Fruit fly (Drosophila melanogaster) whole organism, wandering third instar larva: Measurements from ENCODE around the gene Irbp.

Experiments
- Abd-B ChIP-seq: fragments of >200 bp; optimal IDR thresholded peaks from 2 replicates; lab custom pipeline; 2017; ENCODE audit warnings: missing biosample characterization, missing genetic modification characterization
- CG32264 ChIP-seq: fragments of 200-800 bp; sonication (Bioruptor generic); optimal IDR thresholded peaks from 2 replicates; lab custom pipeline; 2016; ENCODE audit warnings: missing biosample characterization, missing genetic modification characterization
- CG9705 ChIP-seq: fragments of 200-800 bp; sonication (Bioruptor generic); optimal IDR thresholded peaks from 2 replicates; lab custom pipeline; 2018; ENCODE audit warnings: missing biosample characterization, mild to moderate bottlenecking, missing genetic modification characterization
- CrebA ChIP-seq: fragments of 200-800 bp; sonication (Bioruptor generic); optimal IDR thresholded peaks from 2 replicates; lab custom pipeline; 2016; ENCODE audit warnings: missing biosample characterization, mild to moderate bottlenecking, missing genetic modification characterization, borderline replicate concordance
- Dfd ChIP-seq: fragments of >200 bp; optimal IDR thresholded peaks from 2 replicates; lab custom pipeline; 2017; ENCODE audit warnings: missing biosample characterization, missing genetic modification characterization
- Dif ChIP-seq: fragments of 200-275, 200-300 bp; sonication (Bioruptor generic); optimal IDR thresholded peaks from 2 replicates; lab custom pipeline; 2018; ENCODE audit warnings: missing biosample characterization, missing genetic modification characterization; ENCODE audit not compliant: partially characterized antibody
- GATAd ChIP-seq: sonication (Bioruptor generic); optimal IDR thresholded peaks from 2 replicates; lab custom pipeline; 2016; ENCODE audit warnings: missing biosample characterization, missing genetic modification characterization
- HLH106 ChIP-seq: fragments of 200-800 bp; optimal IDR thresholded peaks from 3 replicates; lab custom pipeline; 2019; ENCODE audit warnings: missing biosample characterization, mild to moderate bottlenecking, missing genetic modification characterization, moderate library complexity
- Hnf4 ChIP-seq: fragments of 200-800 bp; sonication (Bioruptor generic); optimal IDR thresholded peaks from 2 replicates; lab custom pipeline; 2016; ENCODE audit warnings: missing biosample characterization, mild to moderate bottlenecking, missing genetic modification characterization
- Hr78 ChIP-seq: fragments of >200 bp; optimal IDR thresholded peaks from 2 replicates; lab custom pipeline; 2017; ENCODE audit warnings: missing biosample characterization, missing genetic modification characterization
- Hr83 ChIP-seq: fragments of 200-300 bp; sonication (Bioruptor generic); optimal IDR thresholded peaks from 2 replicates; lab custom pipeline; 2016; ENCODE audit warnings: missing biosample characterization, mild to moderate bottlenecking, missing genetic modification characterization, moderate library complexity; ENCODE audit not compliant: poor library complexity, severe bottlenecking
- Jra ChIP-seq: sonication (Bioruptor generic); optimal IDR thresholded peaks from 2 replicates; lab custom pipeline; 2016; ENCODE audit warnings: missing biosample characterization, missing genetic modification characterization
- Mio ChIP-seq: sonication (Bioruptor generic); optimal IDR thresholded peaks from 2 replicates; lab custom pipeline; 2016; ENCODE audit warnings: missing biosample characterization, missing genetic modification characterization
- Myc ChIP-seq: fragments of >200 bp; optimal IDR thresholded peaks from 2 replicates; lab custom pipeline; 2017
- N ChIP-seq: fragments of >200 bp; optimal IDR thresholded peaks from 2 replicates; lab custom pipeline; 2018; ENCODE audit warnings: missing biosample characterization, missing external identifiers, missing genetic modification characterization
- OdsH ChIP-seq: fragments of 200-800 bp; sonication (Bioruptor generic); optimal IDR thresholded peaks from 2 replicates; lab custom pipeline; 2016; ENCODE audit warnings: missing biosample characterization, mild to moderate bottlenecking, missing genetic modification characterization
- Rel ChIP-seq, 2 experiments: fragments of 200-800 bp; sonication (Bioruptor generic) in 1 of 2; optimal IDR thresholded peaks; 2 replicates in 1 of 2; 3 replicates in 1 of 2; lab custom pipeline; 2016 to 2019; ENCODE audit warnings: mild to moderate bottlenecking in 2 of 2, missing biosample characterization in 2 of 2, missing genetic modification characterization in 2 of 2, moderate library complexity in 1 of 2
- Sp1 ChIP-seq: fragments of 200-800 bp; sonication (Bioruptor generic); optimal IDR thresholded peaks from 3 replicates; lab custom pipeline; 2019; ENCODE audit warnings: missing biosample characterization, mild to moderate bottlenecking, missing genetic modification characterization, moderate library complexity
- Vsx2 ChIP-seq: fragments of 200-300, 225-300 bp; sonication (Bioruptor generic); optimal IDR thresholded peaks from 2 replicates; lab custom pipeline; 2018; ENCODE audit warnings: missing biosample characterization, missing genetic modification characterization; ENCODE audit not compliant: partially characterized antibody
- br ChIP-seq: fragments of 200-800 bp; sonication (Bioruptor generic); optimal IDR thresholded peaks from 2 replicates; lab custom pipeline; 2016; ENCODE audit warnings: missing biosample characterization, missing genetic modification characterization
- brk ChIP-seq: fragments of 200-800 bp; sonication (Bioruptor generic); optimal IDR thresholded peaks from 2 replicates; lab custom pipeline; 2016; ENCODE audit warnings: missing biosample characterization, mild to moderate bottlenecking, missing genetic modification characterization
- dl ChIP-seq, 2 experiments: fragments of 175-275, 200-275 bp in 1 of 2; fragments of 200-275 bp in 1 of 2; sonication (Bioruptor generic); optimal IDR thresholded peaks; lab custom pipeline; 2018; ENCODE audit warnings: mild to moderate bottlenecking in 2 of 2, missing biosample characterization in 2 of 2, missing genetic modification characterization in 2 of 2, moderate library complexity in 2 of 2; ENCODE audit not compliant: partially characterized antibody in 2 of 2, insufficient read depth in 1 of 2
- dmrt93B ChIP-seq: fragments of 200-800 bp; sonication (Bioruptor generic); optimal IDR thresholded peaks from 2 replicates; lab custom pipeline; 2018; ENCODE audit warnings: missing biosample characterization, mild to moderate bottlenecking, missing genetic modification characterization
- dsf ChIP-seq: sonication (Bioruptor generic); optimal IDR thresholded peaks from 2 replicates; lab custom pipeline; 2016; ENCODE audit warnings: missing biosample characterization, missing genetic modification characterization, borderline replicate concordance
- ey ChIP-seq: fragments of 200-800 bp; sonication (Bioruptor generic); optimal IDR thresholded peaks from 2 replicates; lab custom pipeline; 2016; ENCODE audit warnings: missing biosample characterization, missing genetic modification characterization
- foxo ChIP-seq, 2 experiments: fragments of 200-800 bp; sonication (Bioruptor generic); optimal IDR thresholded peaks; 2 replicates in 1 of 2; 3 replicates in 1 of 2; lab custom pipeline; 2016 to 2017; ENCODE audit warnings: missing biosample characterization in 2 of 2, missing genetic modification characterization in 2 of 2
- fru ChIP-seq: fragments of 200-800 bp; sonication (Bioruptor generic); optimal IDR thresholded peaks from 3 replicates; lab custom pipeline; 2016; ENCODE audit warnings: missing biosample characterization, mild to moderate bottlenecking, missing genetic modification characterization
- h ChIP-seq: fragments of 200-800 bp; sonication (Bioruptor generic); optimal IDR thresholded peaks from 3 replicates; lab custom pipeline; 2016; ENCODE audit warnings: missing biosample characterization, mild to moderate bottlenecking, missing genetic modification characterization
- jim ChIP-seq: fragments of 175-275, 200-325 bp; sonication (Bioruptor generic); optimal IDR thresholded peaks from 2 replicates; lab custom pipeline; 2016; ENCODE audit warnings: missing biosample characterization, mild to moderate bottlenecking, missing genetic modification characterization
- lola ChIP-seq: fragments of >200 bp; optimal IDR thresholded peaks from 2 replicates; lab custom pipeline; 2017; ENCODE audit warnings: missing biosample characterization, missing genetic modification characterization
- pan ChIP-seq: fragments of >200 bp; optimal IDR thresholded peaks from 2 replicates; lab custom pipeline; 2017
- psq ChIP-seq: fragments of 200-800 bp; sonication (Bioruptor generic); optimal IDR thresholded peaks from 3 replicates; lab custom pipeline; 2017; ENCODE audit warnings: missing biosample characterization, mild to moderate bottlenecking, missing genetic modification characterization, moderate library complexity
- rgr ChIP-seq: fragments of 200-800 bp; sonication (Bioruptor generic); optimal IDR thresholded peaks from 3 replicates; lab custom pipeline; 2016; ENCODE audit warnings: missing biosample characterization, mild to moderate bottlenecking, missing genetic modification characterization
- sage ChIP-seq: fragments of 200-800 bp; sonication (Bioruptor generic); optimal IDR thresholded peaks from 2 replicates; lab custom pipeline; 2016; ENCODE audit warnings: missing biosample characterization, mild to moderate bottlenecking, missing genetic modification characterization
- sv ChIP-seq: fragments of 200-800 bp; sonication (Bioruptor generic); optimal IDR thresholded peaks from 3 replicates; lab custom pipeline; 2016; ENCODE audit warnings: missing biosample characterization, missing genetic modification characterization
- tai ChIP-seq: sonication (Bioruptor generic); optimal IDR thresholded peaks from 2 replicates; lab custom pipeline; 2016; ENCODE audit warnings: missing biosample characterization, missing genetic modification characterization
- usp ChIP-seq: fragments of >200 bp; optimal IDR thresholded peaks from 2 replicates; lab custom pipeline; 2017; ENCODE audit warnings: missing biosample characterization, missing genetic modification characterization
- woc ChIP-seq: sonication (Bioruptor generic); optimal IDR thresholded peaks from 2 replicates; lab custom pipeline; 2016; ENCODE audit warnings: missing biosample characterization, mild to moderate bottlenecking, missing genetic modification characterization

Gene Irbp

dm6 chr3R:11409667-11410137 lies at the start of gene Irbp, which contains the start of gene mgr:
Gene Irbp (plus strand): TSS chr3R:11410047.
Gene mgr (minus strand): TSS chr3R:11409875.
- no peak for TF ChIP-seq Hnf4 (GFP tag; lab: Kevin White, UChicago)
- no peak for TF ChIP-seq N (GFP tag; lab: Kevin White, UChicago)
- TF ChIP-seq fru (GFP tag; lab: Kevin White, UChicago), result no peak
- TF ChIP-seq CG32264 (GFP tag; lab: Kevin White, UChicago), result no peak
- TF ChIP-seq usp, result no peak
- no peak for TF ChIP-seq Dfd (GFP tag; lab: Kevin White, UChicago)
- no peak for TF ChIP-seq Hr78 (GFP tag; lab: Kevin White, UChicago)
- TF ChIP-seq Hr83 (GFP tag; lab: Kevin White, UChicago), result no peak
- no peak for TF ChIP-seq lola (GFP tag; lab: Kevin White, UChicago)
- TF ChIP-seq Dif, result no peak
- no peak for TF ChIP-seq pan (lab: Kevin White, UChicago)
- no peak for TF ChIP-seq dl (GFP tag; optimal IDR thresholded peaks at IDR 0.05; lab: Kevin White, UChicago; ENCODE audit: insufficient read depth in 1 of 2, partially characterized antibody in 2 of 2)
- no peak for TF ChIP-seq Jra (GFP tag; lab: Kevin White, UChicago)
- no peak for TF ChIP-seq Rel (GFP tag; optimal IDR thresholded peaks at IDR 0.05; lab: Kevin White, UChicago)
- TF ChIP-seq Rel (tag; optimal IDR thresholded peaks at IDR 0.05; lab: Kevin White, UChicago), result no peak
- no peak for TF ChIP-seq Myc (lab: Kevin White, UChicago)
- no peak for TF ChIP-seq brk
- peak; percentile 86 for TF ChIP-seq OdsH (GFP tag; lab: Kevin White, UChicago)
- TF ChIP-seq h, result peak; percentile 81
- no peak for TF ChIP-seq Abd-B (GFP tag; lab: Kevin White, UChicago)
- TF ChIP-seq dmrt93B (GFP tag; lab: Kevin White, UChicago), result peak; percentile 80
- TF ChIP-seq HLH106 (tag; lab: Kevin White, UChicago), result peak; percentile 94
- TF ChIP-seq CrebA (GFP tag; lab: Kevin White, UChicago), result no peak
- TF ChIP-seq tai, result no peak
- TF ChIP-seq Mio (GFP tag; lab: Kevin White, UChicago), result no peak
- peak; percentile 77 for TF ChIP-seq CG9705
- TF ChIP-seq psq, result peak; percentile 88
- no peak for TF ChIP-seq sage (GFP tag; lab: Kevin White, UChicago)
- no peak for TF ChIP-seq woc (GFP tag; lab: Kevin White, UChicago)
- TF ChIP-seq ey (GFP tag; lab: Kevin White, UChicago), result peak; percentile 63
- peak in 1 of 2 experiments; percentile 90 for TF ChIP-seq foxo (GFP tag; optimal IDR thresholded peaks at IDR 0.05; lab: Kevin White, UChicago)
- no peak for TF ChIP-seq Vsx2 (GFP tag; lab: Kevin White, UChicago)
- peak; percentile 93 for TF ChIP-seq rgr
- TF ChIP-seq br, result peak; percentile 79
- TF ChIP-seq GATAd (GFP tag; lab: Kevin White, UChicago), result peak; percentile 8
- peak; percentile 28 for TF ChIP-seq dsf (GFP tag; lab: Kevin White, UChicago)
- TF ChIP-seq jim, result no peak
- TF ChIP-seq sv, result peak; percentile 72
- TF ChIP-seq Sp1 (GFP tag; lab: Kevin White, UChicago), result peak; percentile 91

dm6 chr3R:11361906-11362305 lies 47.9 kb upstream of the Irbp start:
- peak; percentile 18 for TF ChIP-seq HLH106 (tag; lab: Kevin White, UChicago)
- TF ChIP-seq dmrt93B (GFP tag; lab: Kevin White, UChicago), result no peak
- no peak for TF ChIP-seq woc (GFP tag; lab: Kevin White, UChicago)
- TF ChIP-seq OdsH (GFP tag; lab: Kevin White, UChicago), result no peak
- TF ChIP-seq fru (GFP tag; lab: Kevin White, UChicago), result peak; percentile 5

dm6 chr3R:11363577-11363976 lies 46.3 kb upstream of the Irbp start:
- TF ChIP-seq rgr (no peak), h (no peak), CG32264 (GFP tag; lab: Kevin White, UChicago) (no peak)
